Worm (Caenorhabditis elegans) whole organism, midembryonic: ENCODE results near the gene srd-30.
A peak's percentile ranks its signal among the peaks of the same experiment; 100 is the strongest.

Experiments
- T22C8.4 ChIP-seq: fragments of 200-800 bp; sonication (Bioruptor generic); IDR thresholded peaks from 2 replicates; pipeline ENCODE4 v1.3.6; 2022; ENCODE audit warnings: missing genetic modification characterization, missing compliant biosample characterization
- cog-1 ChIP-seq: sonication (generic microtip); optimal IDR thresholded peaks from 2 replicates; lab custom pipeline; 2016; ENCODE audit warnings: missing genetic modification characterization, missing compliant biosample characterization
- flt-1 ChIP-seq: fragments of 200-800 bp; sonication (Bioruptor generic); IDR thresholded peaks from 2 replicates; pipeline ENCODE4 v1.3.6; 2022; ENCODE audit warnings: missing genetic modification characterization, missing compliant biosample characterization
- klf-2 ChIP-seq: fragments of 200-800 bp; sonication (Bioruptor generic); conservative IDR thresholded peaks from 2 replicates; pipeline ENCODE4 v1.3.6; 2022; ENCODE audit warnings: missing genetic modification reagents, missing genetic modification characterization, missing compliant biosample characterization
- med-1 ChIP-seq: sonication (generic microtip); optimal IDR thresholded peaks from 2 replicates; lab custom pipeline; 2017; ENCODE audit warnings: missing genetic modification characterization, mild to moderate bottlenecking, missing compliant biosample characterization, antibody characterized with exemption, missing genetic modification reagents; ENCODE audit not compliant: insufficient read depth
- ref-1 ChIP-seq: fragments of 200-800 bp; sonication (Bioruptor generic); conservative IDR thresholded peaks from 2 replicates; pipeline ENCODE4 v1.3.6; 2022; ENCODE audit warnings: missing genetic modification reagents, missing genetic modification characterization, missing compliant biosample characterization
- tab-1 ChIP-seq: fragments of 200-800 bp; sonication (Bioruptor generic); IDR thresholded peaks from 2 replicates; pipeline ENCODE4 v1.3.6; 2022; ENCODE audit warnings: missing genetic modification characterization, missing compliant biosample characterization
- ztf-23 ChIP-seq: fragments of 200-800 bp; sonication (Bioruptor generic); IDR thresholded peaks from 2 replicates; pipeline ENCODE4 v1.3.6; 2022; ENCODE audit warnings: missing genetic modification reagents, missing genetic modification characterization, missing compliant biosample characterization
- ztf-29 ChIP-seq: fragments of 200-800 bp; sonication (Bioruptor generic); IDR thresholded peaks from 2 replicates; pipeline ENCODE4 v1.3.6; 2022; ENCODE audit warnings: missing genetic modification reagents, missing genetic modification characterization, missing compliant biosample characterization

srd-30 gene

DNA sequence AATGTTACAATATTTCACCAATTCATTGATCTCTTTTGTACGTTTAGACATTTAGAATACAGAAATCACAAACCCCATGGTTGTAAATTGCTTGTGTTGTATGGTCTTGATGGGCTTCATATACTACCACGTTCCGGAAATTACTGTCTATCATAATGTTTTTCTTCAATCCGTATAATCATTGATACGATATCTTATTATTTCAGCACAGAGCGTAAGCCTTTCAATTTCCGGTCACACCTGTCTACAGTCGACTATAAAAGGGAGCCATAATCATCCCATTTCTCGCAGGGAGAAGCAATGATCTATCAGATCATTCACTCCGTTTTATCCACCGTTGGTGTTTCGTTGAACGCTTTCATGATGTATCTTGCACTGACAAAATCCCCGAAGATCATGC lies at the start of gene srd-30:
srd-30 (plus strand) TSS at position 301 of the 400 bp plus-strand sequence.
- TF ChIP-seq ref-1 (GFP tag; lab: Robert Waterston, UW) (no peak), tab-1 (GFP tag; lab: Robert Waterston, UW) (no peak), ztf-23 (GFP tag; lab: Robert Waterston, UW) (no peak), klf-2 (no peak), ztf-29 (GFP tag; lab: Robert Waterston, UW) (no peak), T22C8.4 (GFP tag; lab: Robert Waterston, UW) (no peak), flt-1 (GFP tag; lab: Robert Waterston, UW) (no peak), med-1 (GFP tag; lab: Kevin White, UChicago) (no peak), cog-1 (tag; lab: Kevin White, UChicago) (no peak)

DNA sequence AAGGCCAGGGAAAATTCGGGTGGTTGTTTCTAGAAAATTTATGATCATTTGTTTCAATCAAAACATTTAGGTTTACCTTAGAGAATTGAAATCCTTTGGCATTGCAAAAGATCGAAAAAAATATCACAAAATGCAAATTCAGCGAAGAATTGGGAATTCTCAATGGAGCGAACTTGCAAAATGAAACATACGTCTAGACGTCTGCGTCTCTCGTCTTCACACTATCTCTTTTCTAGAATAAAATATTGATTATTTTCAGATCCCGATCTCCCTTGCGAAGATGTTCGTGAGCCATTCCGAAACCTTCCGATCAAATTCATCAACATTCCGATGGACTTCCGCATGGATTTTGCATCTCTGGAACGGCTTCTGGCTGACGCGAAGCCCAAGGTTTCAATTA lies 49.2 kb upstream of the srd-30 start, which contains the start of gene ets-6:
ets-6 (minus strand) TSS at position 169 of the 400 bp plus-strand sequence.
- peak; percentile 67 for TF ChIP-seq T22C8.4 (GFP tag; lab: Robert Waterston, UW)
- TF ChIP-seq ref-1 (GFP tag; lab: Robert Waterston, UW): no peak

DNA sequence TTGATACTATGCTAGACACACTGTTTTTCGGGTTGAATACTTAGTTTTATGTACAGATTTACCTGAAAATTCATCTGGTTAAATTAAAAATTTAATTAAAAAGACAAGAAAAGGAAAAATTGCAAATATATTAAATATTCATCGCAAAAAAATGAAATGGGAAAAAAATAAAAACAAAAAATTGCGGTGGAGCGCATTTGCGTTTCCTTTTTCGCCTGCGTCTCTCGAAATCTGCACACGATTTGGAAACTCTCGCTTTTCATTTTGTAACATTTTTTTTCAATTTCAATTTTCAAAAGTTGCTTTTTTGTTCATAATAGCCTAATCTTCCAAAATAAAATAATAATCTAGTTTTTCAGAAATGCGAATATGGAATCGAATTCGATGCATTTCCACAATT lies 42.0 kb upstream of the srd-30 start, which contains the start of the genes F19F10.11 and C50E3.5:
F19F10.11 (minus strand) TSS at position 68 of the 400 bp plus-strand sequence.
C50E3.5 (plus strand) TSS at position 360 of the 400 bp plus-strand sequence.
- no peak for TF ChIP-seq T22C8.4 (GFP tag; lab: Robert Waterston, UW)
- no peak for TF ChIP-seq flt-1 (GFP tag; lab: Robert Waterston, UW)
- no peak for TF ChIP-seq ztf-29 (GFP tag; lab: Robert Waterston, UW)
- no peak for TF ChIP-seq cog-1 (tag; lab: Kevin White, UChicago)
- TF ChIP-seq tab-1 (GFP tag; lab: Robert Waterston, UW): no peak
- no peak for TF ChIP-seq ztf-23 (GFP tag; lab: Robert Waterston, UW)
- no peak for TF ChIP-seq med-1 (GFP tag; lab: Kevin White, UChicago)
- TF ChIP-seq ref-1 (GFP tag; lab: Robert Waterston, UW): no peak
- TF ChIP-seq klf-2: no peak

- TF ChIP-seq med-1 (GFP tag; lab: Kevin White, UChicago): no peak
Observed at ce11 chrV:7590454-7590853, 39.1 kb upstream of the srd-30 start, which contains the start of gene C50E3.6. Gene C50E3.6 (minus strand): TSS chrV:7590554.

ce11 chrV:7595132-7595531 lies 34.5 kb upstream of the srd-30 start:
- TF ChIP-seq T22C8.4 (GFP tag; lab: Robert Waterston, UW): no peak
- no peak for TF ChIP-seq flt-1 (GFP tag; lab: Robert Waterston, UW)
- TF ChIP-seq ztf-29 (GFP tag; lab: Robert Waterston, UW): no peak
- no peak for TF ChIP-seq ztf-23 (GFP tag; lab: Robert Waterston, UW)
- TF ChIP-seq med-1 (GFP tag; lab: Kevin White, UChicago): no peak
- TF ChIP-seq tab-1 (GFP tag; lab: Robert Waterston, UW): no peak
- no peak for TF ChIP-seq cog-1 (tag; lab: Kevin White, UChicago)

ce11 chrV:7598269-7598668 lies 31.3 kb upstream of the srd-30 start, which contains the start of gene C50E3.7:
Gene C50E3.7 (minus strand): TSS chrV:7598369.
- TF ChIP-seq ztf-23 (GFP tag; lab: Robert Waterston, UW) (no peak), cog-1 (tag; lab: Kevin White, UChicago) (no peak), ztf-29 (GFP tag; lab: Robert Waterston, UW) (no peak), med-1 (GFP tag; lab: Kevin White, UChicago) (no peak), flt-1 (GFP tag; lab: Robert Waterston, UW) (no peak), ref-1 (GFP tag; lab: Robert Waterston, UW) (no peak), tab-1 (GFP tag; lab: Robert Waterston, UW) (no peak), klf-2 (no peak), T22C8.4 (GFP tag; lab: Robert Waterston, UW) (no peak)

- TF ChIP-seq ztf-23 (GFP tag; lab: Robert Waterston, UW) (no peak), flt-1 (GFP tag; lab: Robert Waterston, UW) (no peak), cog-1 (tag; lab: Kevin White, UChicago) (no peak), T22C8.4 (GFP tag; lab: Robert Waterston, UW) (no peak), klf-2 (no peak)
Observed at ce11 chrV:7600149-7600548, 29.5 kb upstream of the srd-30 start, which contains the start of gene C50E3.9. Gene C50E3.9 (minus strand): TSS chrV:7600249.

DNA sequence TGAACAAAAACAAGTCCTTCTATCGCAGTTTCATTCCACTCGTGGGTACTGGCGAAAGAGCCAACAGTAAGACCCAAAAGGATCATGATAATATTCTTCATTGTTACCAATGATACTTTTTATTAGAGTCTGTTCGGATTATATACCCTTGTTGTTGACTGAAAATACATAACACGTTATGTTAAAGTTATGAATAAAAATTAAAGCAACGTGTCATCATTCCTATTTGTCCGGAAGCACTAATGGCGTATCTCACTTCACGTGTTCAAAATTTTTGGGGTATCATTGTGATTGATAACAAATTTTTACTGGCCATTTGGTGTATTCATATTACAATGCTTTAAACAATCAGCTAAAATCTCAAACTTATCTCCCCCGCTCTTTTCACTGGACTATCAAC lies 28.2 kb upstream of the srd-30 start, which contains the start of gene scl-26:
scl-26 (minus strand) TSS at position 101 of the 400 bp plus-strand sequence.
- no peak for TF ChIP-seq tab-1 (GFP tag; lab: Robert Waterston, UW)
- no peak for TF ChIP-seq med-1 (GFP tag; lab: Kevin White, UChicago)
- TF ChIP-seq T22C8.4 (GFP tag; lab: Robert Waterston, UW): no peak
- no peak for TF ChIP-seq ztf-23 (GFP tag; lab: Robert Waterston, UW)
- TF ChIP-seq flt-1 (GFP tag; lab: Robert Waterston, UW): no peak
- no peak for TF ChIP-seq ztf-29 (GFP tag; lab: Robert Waterston, UW)
- TF ChIP-seq ref-1 (GFP tag; lab: Robert Waterston, UW): no peak
- no peak for TF ChIP-seq cog-1 (tag; lab: Kevin White, UChicago)
- TF ChIP-seq klf-2: no peak

ce11 chrV:7603404-7603803 lies 26.2 kb upstream of the srd-30 start, which contains the start of gene C50E3.11:
Gene C50E3.11 (minus strand): TSS chrV:7603486.
- TF ChIP-seq med-1 (GFP tag; lab: Kevin White, UChicago): no peak
- TF ChIP-seq tab-1 (GFP tag; lab: Robert Waterston, UW): no peak
- TF ChIP-seq ztf-29 (GFP tag; lab: Robert Waterston, UW): no peak
- TF ChIP-seq ref-1 (GFP tag; lab: Robert Waterston, UW): no peak
- no peak for TF ChIP-seq ztf-23 (GFP tag; lab: Robert Waterston, UW)
- TF ChIP-seq klf-2: no peak

- no peak for TF ChIP-seq tab-1 (GFP tag; lab: Robert Waterston, UW)
- no peak for TF ChIP-seq T22C8.4 (GFP tag; lab: Robert Waterston, UW)
- TF ChIP-seq cog-1 (tag; lab: Kevin White, UChicago): no peak
Observed at ce11 chrV:7604858-7605257, 24.7 kb upstream of the srd-30 start, which contains the start of gene clec-213. Gene clec-213 (plus strand): TSS chrV:7605158.
